Fruit fly (Drosophila melanogaster): ENCODE results near the gene Sec23.

The Sec23 gene

DNA sequence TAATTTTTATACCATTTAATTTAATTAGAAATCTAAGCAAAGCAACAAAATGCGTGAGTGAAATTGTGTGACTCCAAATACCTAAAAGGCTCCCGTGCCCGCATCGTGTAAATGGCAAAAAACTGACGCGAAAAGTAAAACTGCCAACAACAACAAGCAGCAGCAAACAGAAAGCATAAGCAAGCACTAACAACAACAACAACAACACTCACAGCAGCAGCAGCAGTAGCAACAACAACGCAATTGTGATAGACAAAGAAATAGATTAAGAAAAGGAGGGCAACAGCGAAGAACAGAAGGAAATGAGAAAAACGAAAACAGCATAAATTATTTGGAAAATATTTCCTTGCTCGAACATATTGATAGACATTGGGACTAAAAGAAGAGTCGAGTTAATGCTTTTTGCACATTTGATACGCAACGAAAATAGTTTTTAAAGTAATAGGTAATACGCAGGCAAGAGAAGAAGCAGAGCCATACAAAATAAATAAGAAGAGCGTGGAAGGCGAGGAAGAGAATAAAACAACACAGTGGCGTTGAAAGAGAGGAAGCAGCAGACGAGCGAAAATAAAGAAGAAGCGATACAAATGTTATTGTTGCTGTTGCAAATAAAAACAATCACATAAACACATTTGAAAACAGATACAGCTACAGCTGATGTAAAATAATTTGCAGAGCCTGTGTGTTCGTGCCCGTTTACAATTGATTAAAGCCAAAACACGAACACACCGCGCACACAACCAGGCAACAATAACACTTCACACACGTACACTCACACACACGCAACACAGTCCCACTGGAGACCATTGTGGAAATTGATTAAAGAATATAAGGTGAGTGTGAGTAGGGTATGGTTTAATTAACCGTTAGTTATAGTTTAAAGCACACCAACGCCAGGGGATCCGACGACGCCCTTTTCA is 21.1 kb downstream of the Sec23 start:
- TF ChIP-seq Myc (optimal IDR thresholded peaks at IDR 0.05) (no peak), h (optimal IDR thresholded peaks at IDR 0.05) (no peak), insv (optimal IDR thresholded peaks at IDR 0.05) (no peak), Sin3A (optimal IDR thresholded peaks at IDR 0.05) (no peak), psq (optimal IDR thresholded peaks at IDR 0.05) (peak; percentile 85), ttk (optimal IDR thresholded peaks at IDR 0.05) (no peak)

DNA sequence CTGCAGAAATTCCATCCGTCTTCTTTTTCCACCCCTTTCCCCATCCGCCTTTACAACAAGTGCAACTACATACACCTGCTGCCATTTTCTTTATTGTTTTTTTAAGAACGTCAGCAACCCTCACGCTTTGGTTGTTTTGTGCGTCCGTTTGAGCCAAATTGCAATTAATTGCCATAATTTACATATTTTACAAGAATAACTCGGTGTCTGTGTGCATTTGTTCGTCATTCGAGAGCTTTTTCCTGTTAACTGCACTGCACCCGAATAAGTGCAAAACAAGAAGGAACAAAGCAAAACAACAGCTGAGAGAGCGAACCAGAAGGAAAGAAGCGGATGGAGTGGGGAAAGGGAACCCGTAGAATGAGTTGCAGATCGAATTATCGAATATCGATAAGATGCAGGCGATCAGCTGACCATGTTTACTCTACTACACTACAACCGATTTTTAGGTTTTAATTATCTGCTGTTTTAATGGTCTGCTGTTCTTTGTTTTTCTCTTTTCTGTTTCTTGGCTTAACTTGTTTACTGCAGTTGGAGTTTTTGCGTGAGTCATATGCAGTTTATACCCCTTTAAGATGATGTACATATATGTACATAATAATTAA is 21.9 kb downstream of the Sec23 start:
- TF ChIP-seq Myc (optimal IDR thresholded peaks at IDR 0.05), result no peak
- no peak for TF ChIP-seq Sin3A (optimal IDR thresholded peaks at IDR 0.05)
- TF ChIP-seq h (optimal IDR thresholded peaks at IDR 0.05), result no peak
- no peak for TF ChIP-seq psq (optimal IDR thresholded peaks at IDR 0.05)
- TF ChIP-seq ttk (optimal IDR thresholded peaks at IDR 0.05), result no peak
- TF ChIP-seq insv (optimal IDR thresholded peaks at IDR 0.05), result no peak

DNA sequence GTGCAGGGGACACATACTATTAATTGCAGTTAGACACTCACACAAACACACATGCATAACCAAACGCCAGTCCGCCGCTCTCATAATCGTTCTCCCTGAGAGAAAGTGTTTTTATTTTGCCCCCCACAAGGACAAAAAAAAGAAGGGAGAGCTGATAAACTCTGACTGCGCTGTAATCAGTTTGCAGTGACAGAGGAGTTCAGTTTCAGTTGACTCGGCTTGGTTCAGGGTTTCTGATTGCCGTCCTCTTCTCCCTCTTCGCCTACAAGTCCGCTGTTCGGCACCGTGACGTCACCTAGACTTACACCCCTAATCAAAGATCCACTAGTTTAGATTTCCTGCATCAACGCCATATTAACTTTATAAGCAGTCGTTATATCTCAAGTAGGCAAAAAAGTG is 22.4 kb downstream of the Sec23 start:
- TF ChIP-seq psq (optimal IDR thresholded peaks at IDR 0.05), result no peak
- TF ChIP-seq Myc (optimal IDR thresholded peaks at IDR 0.05), result no peak
- no peak for TF ChIP-seq h (optimal IDR thresholded peaks at IDR 0.05)
- no peak for TF ChIP-seq ttk (optimal IDR thresholded peaks at IDR 0.05)
- no peak for TF ChIP-seq Sin3A (optimal IDR thresholded peaks at IDR 0.05)
- no peak for TF ChIP-seq insv (optimal IDR thresholded peaks at IDR 0.05)

DNA sequence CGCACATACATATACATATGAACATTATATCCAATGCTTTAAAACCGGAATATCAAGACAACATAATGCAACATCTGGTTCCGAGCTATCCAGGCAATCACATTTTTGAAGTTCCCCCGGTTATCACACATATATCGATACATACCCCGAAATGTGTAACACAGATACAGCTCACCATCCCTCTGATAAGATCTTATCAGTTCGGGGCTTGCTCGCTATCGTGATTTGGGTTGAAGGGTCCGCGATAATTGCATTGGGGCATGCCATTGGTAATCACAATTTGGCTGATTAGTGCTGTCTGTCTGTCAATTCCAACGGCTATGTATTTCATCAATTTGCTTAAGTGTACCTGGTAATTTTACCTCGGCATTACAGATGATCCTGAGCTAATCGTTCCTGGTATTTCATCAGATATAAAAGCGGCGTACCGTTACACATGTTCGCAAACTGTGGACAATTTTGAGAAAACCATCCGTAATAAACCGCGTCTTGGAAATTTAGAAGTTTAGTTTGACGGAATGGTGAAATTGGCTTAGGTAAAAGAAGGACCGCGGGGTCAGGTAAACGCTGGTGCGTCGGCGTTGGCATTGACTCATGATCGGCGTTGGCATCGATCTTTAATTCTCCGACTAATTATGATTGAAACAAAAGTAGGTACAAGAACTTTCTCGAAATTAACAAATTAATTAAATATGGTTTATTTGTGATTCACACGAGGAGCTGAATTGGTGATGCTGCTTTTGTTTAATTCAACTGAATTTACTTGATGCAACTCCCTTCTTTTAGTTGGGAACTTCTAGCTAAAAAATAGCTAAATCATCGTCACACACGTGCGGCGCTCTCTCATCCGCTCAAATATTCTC is 23.2 kb downstream of the Sec23 start:
- no peak for TF ChIP-seq psq (optimal IDR thresholded peaks at IDR 0.05)
- TF ChIP-seq Myc (optimal IDR thresholded peaks at IDR 0.05), result no peak
- TF ChIP-seq ttk (optimal IDR thresholded peaks at IDR 0.05), result no peak
- no peak for TF ChIP-seq Sin3A (optimal IDR thresholded peaks at IDR 0.05)
- TF ChIP-seq insv (optimal IDR thresholded peaks at IDR 0.05), result no peak
- no peak for TF ChIP-seq h (optimal IDR thresholded peaks at IDR 0.05)

DNA sequence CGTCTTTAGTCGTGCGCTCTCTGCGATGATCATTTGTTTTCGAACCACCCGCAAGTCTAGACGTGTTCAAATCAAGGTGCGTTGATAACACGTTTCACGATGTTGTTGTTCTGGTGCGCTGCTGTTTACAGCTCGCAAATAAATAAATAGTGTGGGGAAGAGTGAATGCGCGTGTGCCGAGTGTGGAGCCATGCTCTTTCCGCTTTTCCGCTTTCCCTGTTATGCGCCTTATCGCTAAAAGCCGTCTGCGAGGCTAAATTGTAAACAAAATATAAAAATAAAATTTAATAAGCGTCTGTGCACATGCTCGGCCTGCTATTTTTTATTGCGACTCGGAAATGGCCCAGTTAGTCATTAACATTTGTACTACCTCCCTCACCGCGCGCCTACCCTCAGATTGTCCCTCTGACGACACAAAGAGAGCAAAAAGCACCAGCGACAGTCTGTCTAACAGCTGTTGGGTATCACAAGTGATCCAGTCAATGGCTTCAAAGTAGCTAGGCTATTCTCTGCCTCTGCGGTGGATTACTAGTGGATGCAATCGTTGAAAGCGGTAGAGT is 23.9 kb downstream of the Sec23 start:
- TF ChIP-seq psq (optimal IDR thresholded peaks at IDR 0.05) (no peak), Myc (optimal IDR thresholded peaks at IDR 0.05) (no peak), ttk (optimal IDR thresholded peaks at IDR 0.05) (no peak), Sin3A (optimal IDR thresholded peaks at IDR 0.05) (no peak), insv (optimal IDR thresholded peaks at IDR 0.05) (no peak), h (optimal IDR thresholded peaks at IDR 0.05) (no peak)

DNA sequence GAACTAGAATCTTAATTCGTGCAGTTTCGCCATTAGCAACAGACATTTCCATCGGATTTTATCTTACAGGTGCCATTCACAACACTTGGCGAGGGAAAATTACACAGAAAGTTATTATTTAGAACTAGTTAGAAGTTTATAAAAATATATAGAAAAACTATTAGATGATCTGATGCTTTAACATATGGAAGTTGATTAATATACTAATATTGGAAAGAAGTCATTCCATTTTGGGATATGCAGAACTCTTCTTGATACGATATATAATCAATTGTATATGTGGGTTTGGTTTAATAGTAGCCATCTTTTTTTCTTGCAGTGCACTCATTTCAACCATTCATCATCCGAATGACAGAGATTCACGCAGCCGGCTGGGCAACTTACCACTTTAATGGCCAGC is 33.4 kb downstream of the Sec23 start:
- TF ChIP-seq insv (optimal IDR thresholded peaks at IDR 0.05) (no peak), psq (optimal IDR thresholded peaks at IDR 0.05) (no peak), Sin3A (optimal IDR thresholded peaks at IDR 0.05) (no peak), Myc (optimal IDR thresholded peaks at IDR 0.05) (no peak)

DNA sequence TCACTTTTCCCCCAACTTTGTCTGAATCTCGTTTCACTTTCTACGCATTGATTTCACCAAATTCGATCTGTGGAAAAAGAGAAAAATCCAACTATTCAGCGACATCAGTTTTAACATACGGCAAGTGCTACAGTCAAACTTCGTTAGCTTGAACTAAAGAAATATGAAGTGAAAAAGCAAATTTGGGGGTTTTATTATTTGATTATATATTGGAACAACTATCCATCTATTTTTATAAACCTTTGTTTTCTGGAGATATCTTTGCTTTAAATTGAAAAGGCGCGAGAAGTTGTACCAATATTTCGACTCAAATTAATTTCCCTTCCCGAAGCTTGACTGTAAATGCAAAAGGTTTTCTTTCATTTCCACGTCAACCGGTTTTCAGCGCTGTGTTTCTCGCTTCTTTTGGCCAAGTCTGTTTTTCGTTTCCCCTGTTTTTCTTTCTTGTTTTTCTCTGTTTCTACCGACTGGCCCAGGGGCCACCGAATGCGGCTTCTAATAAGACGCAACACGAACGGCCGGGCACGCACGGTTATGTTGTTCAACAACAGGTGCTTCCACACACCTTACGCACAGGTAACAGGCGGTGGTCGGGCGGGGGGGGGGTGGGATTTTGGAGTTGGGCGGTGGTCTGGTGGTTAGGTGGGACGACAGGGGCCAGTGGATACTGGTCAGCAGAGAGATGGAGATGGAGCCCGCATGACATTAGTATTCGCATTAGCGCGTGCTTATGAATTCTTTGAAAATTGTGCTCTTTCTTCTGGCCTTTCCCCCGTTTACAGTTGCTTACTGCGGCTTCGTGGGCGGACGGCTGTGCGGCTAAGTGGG is 34.3 kb downstream of the Sec23 start:
- TF ChIP-seq Sin3A (optimal IDR thresholded peaks at IDR 0.05) (no peak), insv (optimal IDR thresholded peaks at IDR 0.05) (no peak), psq (optimal IDR thresholded peaks at IDR 0.05) (no peak), Myc (optimal IDR thresholded peaks at IDR 0.05) (no peak), h (optimal IDR thresholded peaks at IDR 0.05) (no peak), ttk (optimal IDR thresholded peaks at IDR 0.05) (no peak)

DNA sequence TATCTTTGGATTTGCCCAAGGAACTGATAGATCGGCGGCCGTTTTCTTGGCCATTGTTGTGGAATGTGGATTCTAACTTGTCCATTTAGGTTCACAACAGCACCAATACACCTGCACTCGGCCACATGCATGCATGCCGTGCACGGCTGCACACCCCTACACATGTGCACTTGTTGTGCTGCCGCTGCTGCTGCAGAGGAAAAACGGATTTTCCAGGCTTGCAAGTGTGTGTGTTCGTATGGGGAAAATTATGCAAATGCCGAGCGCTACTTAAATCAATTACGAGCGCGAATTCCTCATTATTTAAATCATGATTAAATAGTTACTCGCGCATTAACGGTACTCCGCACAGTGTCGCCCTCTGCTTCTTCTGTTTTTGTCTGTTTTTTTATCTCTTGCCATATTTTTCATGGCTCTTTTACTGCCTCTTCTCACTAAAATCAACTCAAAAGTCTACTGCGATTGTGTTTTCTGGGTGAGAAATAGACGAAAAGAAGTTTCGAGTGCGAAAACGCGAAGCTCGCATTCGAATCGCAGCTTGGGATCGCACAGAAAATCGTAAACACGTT is 35.8 kb downstream of the Sec23 start:
- TF ChIP-seq psq (optimal IDR thresholded peaks at IDR 0.05) (no peak), ttk (optimal IDR thresholded peaks at IDR 0.05) (no peak), Myc (optimal IDR thresholded peaks at IDR 0.05) (no peak), h (optimal IDR thresholded peaks at IDR 0.05) (no peak)

DNA sequence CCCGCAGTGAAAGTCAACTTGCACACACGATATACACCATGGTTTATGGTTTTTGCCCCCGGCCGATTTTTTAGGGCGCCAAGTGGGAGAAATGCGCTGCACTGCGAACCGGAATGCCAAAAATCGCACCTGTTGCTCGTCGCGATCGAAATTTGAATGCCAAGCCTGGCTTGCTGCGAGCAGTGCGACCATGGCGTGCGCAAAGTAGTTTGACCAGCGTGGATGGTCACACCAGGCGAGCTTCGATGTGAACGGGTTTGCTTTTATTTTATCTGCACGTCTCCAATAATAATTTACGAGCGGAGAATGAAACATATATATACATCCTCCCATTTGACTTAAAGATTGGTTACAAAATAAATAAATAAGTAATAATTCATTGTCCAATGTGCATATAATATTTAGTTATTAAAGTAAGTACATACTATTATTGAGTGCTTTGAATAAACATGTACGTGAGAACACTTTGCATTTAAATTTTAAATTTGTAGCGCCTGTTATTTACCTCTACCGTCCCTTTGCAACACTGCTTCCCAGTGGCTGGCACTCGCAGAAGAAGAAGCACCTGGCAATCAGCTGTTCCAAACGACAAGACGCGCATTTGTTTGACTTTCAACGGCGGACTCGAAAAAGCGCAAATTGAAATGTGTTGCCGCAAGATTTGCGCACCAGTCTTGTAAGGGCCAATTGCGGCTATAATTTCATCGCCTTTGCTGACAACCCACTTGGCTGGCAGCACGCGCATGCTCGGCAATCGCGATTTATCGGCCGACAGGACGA is 36.6 kb downstream of the Sec23 start, which contains the start of the genes Rab23 and plx:
TSS of gene Rab23 (minus strand) at position 166 of the 780 bp plus-strand sequence.
TSS of gene plx (plus strand) at position 587 of the 780 bp plus-strand sequence.
- no peak for TF ChIP-seq psq (optimal IDR thresholded peaks at IDR 0.05)
- no peak for TF ChIP-seq Myc (optimal IDR thresholded peaks at IDR 0.05)
- TF ChIP-seq Sin3A (optimal IDR thresholded peaks at IDR 0.05), result no peak
- no peak for TF ChIP-seq h (optimal IDR thresholded peaks at IDR 0.05)
- no peak for TF ChIP-seq insv (optimal IDR thresholded peaks at IDR 0.05)
- TF ChIP-seq ttk (optimal IDR thresholded peaks at IDR 0.05), result no peak
